Worm (Caenorhabditis elegans): ENCODE measurements around the gene skn-1.

ce11 chrIV:5623718-5624117, 36.5 kb downstream of the skn-1 start, which contains the start of gene srsx-15:
- TF ChIP-seq R02D3.7 (tag; optimal IDR thresholded peaks at IDR 0.05) (no peak), dve-1 (tag; optimal IDR thresholded peaks at IDR 0.05; ENCODE audit: insufficient read depth) (no peak)
